Fruit fly (Drosophila melanogaster) whole organism, embryonic: ENCODE results near the gene Cpr65Aw.
A peak's percentile ranks its signal among the peaks of the same experiment; 100 is the strongest.

Experiments
- Bdp1 ChIP-seq: fragments of 200-800 bp; sonication (Bioruptor generic); optimal IDR thresholded peaks from 3 replicates; lab custom pipeline; 2016; ENCODE audit warnings: missing biosample characterization, missing genetic modification characterization
- CG10274 ChIP-seq: fragments of 200-800 bp; sonication (Bioruptor generic); optimal IDR thresholded peaks from 3 replicates; lab custom pipeline; 2017; ENCODE audit warnings: missing biosample characterization, mild to moderate bottlenecking, missing genetic modification characterization
- CG12071 ChIP-seq: fragments of 200-800 bp; sonication (Bioruptor generic); optimal IDR thresholded peaks from 3 replicates; lab custom pipeline; 2018; ENCODE audit warnings: missing biosample characterization, mild to moderate bottlenecking, missing genetic modification characterization
- CG13894 ChIP-seq: fragments of 200-800 bp; sonication (Bioruptor generic); optimal IDR thresholded peaks from 3 replicates; lab custom pipeline; 2018; ENCODE audit warnings: missing biosample characterization, mild to moderate bottlenecking, missing genetic modification characterization, moderate library complexity
- CG15073 ChIP-seq: fragments of 200-800 bp; sonication (Bioruptor generic); optimal IDR thresholded peaks from 2 replicates; lab custom pipeline; 2016; ENCODE audit warnings: missing biosample characterization, missing genetic modification characterization
- CG16813 ChIP-seq: fragments of 200-800 bp; sonication (Bioruptor generic); IDR thresholded peaks from 3 replicates; pipeline ENCODE4 v1.3.6; 2022; ENCODE audit warnings: missing biosample characterization, missing genetic modification characterization; ENCODE audit not compliant: partially characterized antibody
- CG18262 ChIP-seq: fragments of 200-800 bp; optimal IDR thresholded peaks from 3 replicates; lab custom pipeline; 2019; ENCODE audit warnings: missing biosample characterization, mild to moderate bottlenecking, missing genetic modification characterization, moderate library complexity
- CG18476 ChIP-seq: fragments of 200-800 bp; sonication (Bioruptor generic); optimal IDR thresholded peaks from 2 replicates; lab custom pipeline; 2016; ENCODE audit warnings: missing biosample characterization, mild to moderate bottlenecking, missing genetic modification characterization
- CG4328 ChIP-seq: fragments of 200-800 bp; sonication (Bioruptor generic); optimal IDR thresholded peaks from 3 replicates; lab custom pipeline; 2017; ENCODE audit warnings: missing biosample characterization, missing genetic modification reagents, missing genetic modification characterization
- CG4404 ChIP-seq: fragments of 200-800 bp; sonication (Bioruptor generic); IDR thresholded peaks from 2 replicates; pipeline ENCODE4 v1.3.6; 2022; ENCODE audit warnings: missing biosample characterization, missing genetic modification characterization
- CG5245 ChIP-seq: fragments of 200-800 bp; sonication (Bioruptor generic); optimal IDR thresholded peaks from 3 replicates; lab custom pipeline; 2016; ENCODE audit warnings: missing biosample characterization, missing genetic modification characterization
- CG7271 ChIP-seq: fragments of 200-800 bp; sonication (Bioruptor generic); optimal IDR thresholded peaks from 2 replicates; lab custom pipeline; 2018; ENCODE audit warnings: missing biosample characterization, mild to moderate bottlenecking, missing genetic modification characterization, moderate library complexity
- CG7963 ChIP-seq: fragments of 200-800 bp; sonication (Bioruptor generic); IDR thresholded peaks from 3 replicates; pipeline ENCODE4 v1.3.6; 2022; ENCODE audit warnings: missing biosample characterization, missing genetic modification characterization; ENCODE audit not compliant: partially characterized antibody
- CG8944 ChIP-seq: fragments of 200-800 bp; sonication (Bioruptor generic); optimal IDR thresholded peaks from 3 replicates; lab custom pipeline; 2016; ENCODE audit warnings: missing biosample characterization, missing genetic modification characterization
- Dip2 ChIP-seq: fragments of 200-800 bp; sonication (Bioruptor generic); IDR thresholded peaks from 2 replicates; pipeline ENCODE4 v1.3.6; 2022; ENCODE audit warnings: missing biosample characterization, missing genetic modification characterization
- Ets65A ChIP-seq: fragments of 200-800 bp; sonication (Bioruptor generic); peaks from one replicate; lab custom pipeline; 2016; ENCODE audit warnings: missing biosample characterization, missing genetic modification characterization
- Fer2 ChIP-seq: fragments of 200-800 bp; sonication (Bioruptor generic); optimal IDR thresholded peaks from 2 replicates; lab custom pipeline; 2018; ENCODE audit warnings: missing biosample characterization, mild to moderate bottlenecking, missing genetic modification characterization, moderate library complexity
- Fer3 ChIP-seq: fragments of 200-800 bp; sonication (Bioruptor generic); optimal IDR thresholded peaks from 2 replicates; lab custom pipeline; 2018; ENCODE audit warnings: missing biosample characterization, mild to moderate bottlenecking, missing genetic modification characterization, moderate library complexity
- Hr78 ChIP-seq, 2 experiments: fragments of 200-800 bp in 1 of 2; fragments of >200 bp in 1 of 2; sonication (Bioruptor generic) in 1 of 2; optimal IDR thresholded peaks; 2 replicates each; lab custom pipeline; 2017 to 2019; ENCODE audit warnings: missing biosample characterization in 2 of 2, missing genetic modification characterization in 2 of 2, mild to moderate bottlenecking in 1 of 2, moderate library complexity in 1 of 2
- Mrtf ChIP-seq: fragments of 200-800 bp; sonication (Bioruptor generic); IDR thresholded peaks from 3 replicates; pipeline ENCODE4 v1.3.6; 2022; ENCODE audit warnings: missing biosample characterization, missing genetic modification characterization
- NFAT ChIP-seq: fragments of 200-800 bp; sonication (Bioruptor generic); IDR thresholded peaks from 2 replicates; pipeline ENCODE4 v1.3.6; 2022; ENCODE audit warnings: missing biosample characterization, missing genetic modification characterization
- NK7.1 ChIP-seq: fragments of 200-800 bp; sonication (Bioruptor generic); optimal IDR thresholded peaks from 3 replicates; lab custom pipeline; 2016; ENCODE audit warnings: missing biosample characterization, missing genetic modification characterization
- Neu2 ChIP-seq: fragments of 200-800 bp; sonication (Bioruptor generic); optimal IDR thresholded peaks from 3 replicates; lab custom pipeline; 2016; ENCODE audit warnings: missing biosample characterization, missing genetic modification characterization, borderline replicate concordance
- Nf-YC ChIP-seq: fragments of 200-800 bp; optimal IDR thresholded peaks from 3 replicates; lab custom pipeline; 2019; ENCODE audit warnings: missing biosample characterization, mild to moderate bottlenecking, missing genetic modification characterization, moderate library complexity
- Poxn ChIP-seq: fragments of 200-800 bp; sonication (Bioruptor generic); IDR thresholded peaks from 2 replicates; pipeline ENCODE4 v1.3.6; 2022; ENCODE audit warnings: missing biosample characterization, missing genetic modification characterization
- TFAM ChIP-seq: fragments of 200-800 bp; sonication (Bioruptor generic); optimal IDR thresholded peaks from 2 replicates; lab custom pipeline; 2017; ENCODE audit warnings: missing biosample characterization, missing genetic modification characterization, inconsistent platforms
- ap ChIP-seq: fragments of 200-800 bp; sonication (Bioruptor generic); IDR thresholded peaks from 2 replicates; pipeline ENCODE4 v1.3.6; 2022; ENCODE audit warnings: missing biosample characterization, missing genetic modification characterization
- crc ChIP-seq: fragments of 200-800 bp; sonication (Bioruptor generic); optimal IDR thresholded peaks from 2 replicates; lab custom pipeline; 2016; ENCODE audit warnings: missing biosample characterization, missing genetic modification characterization
- crol ChIP-seq: fragments of 200-800 bp; sonication (Bioruptor generic); IDR thresholded peaks from 2 replicates; pipeline ENCODE4 v1.3.6; 2022; ENCODE audit warnings: missing biosample characterization, missing genetic modification characterization
- gce ChIP-seq: fragments of 200-800 bp; sonication (Bioruptor generic); IDR thresholded peaks from 3 replicates; pipeline ENCODE4 v1.3.6; 2022; ENCODE audit warnings: missing biosample characterization, missing genetic modification characterization
- gcm2 ChIP-seq: fragments of 200-800 bp; sonication (Bioruptor generic); optimal IDR thresholded peaks from 2 replicates; lab custom pipeline; 2016; ENCODE audit warnings: missing biosample characterization, missing genetic modification characterization
- grau ChIP-seq: fragments of 200-800 bp; optimal IDR thresholded peaks from 3 replicates; lab custom pipeline; 2019; ENCODE audit warnings: missing biosample characterization, mild to moderate bottlenecking, missing genetic modification characterization, moderate library complexity
- ham ChIP-seq: fragments of 200-800 bp; sonication (Bioruptor generic); IDR thresholded peaks from 2 replicates; pipeline ENCODE4 v1.3.6; 2022; ENCODE audit warnings: missing biosample characterization, missing genetic modification characterization
- hb ChIP-seq: fragments of 200-800 bp; sonication (Bioruptor generic); IDR thresholded peaks from 3 replicates; pipeline ENCODE4 v1.3.6; 2022; ENCODE audit warnings: missing biosample characterization, missing genetic modification characterization; ENCODE audit not compliant: partially characterized antibody
- jing ChIP-seq: fragments of 200-800 bp; sonication (Bioruptor generic); optimal IDR thresholded peaks from 2 replicates; lab custom pipeline; 2018; ENCODE audit warnings: missing biosample characterization, mild to moderate bottlenecking, missing genetic modification characterization
- kah ChIP-seq: fragments of 200-800 bp; sonication (Bioruptor generic); optimal IDR thresholded peaks from 2 replicates; lab custom pipeline; 2018; ENCODE audit warnings: missing biosample characterization, mild to moderate bottlenecking, missing genetic modification characterization
- kni ChIP-seq: fragments of 200-800 bp; sonication (Bioruptor generic); optimal IDR thresholded peaks from 3 replicates; lab custom pipeline; 2017; ENCODE audit warnings: mild to moderate bottlenecking, missing biosample characterization, missing genetic modification reagents, missing genetic modification characterization
- nerfin-1 ChIP-seq: fragments of 200-800 bp; sonication (Bioruptor generic); optimal IDR thresholded peaks from 3 replicates; lab custom pipeline; 2019; ENCODE audit warnings: missing biosample characterization, mild to moderate bottlenecking, missing genetic modification characterization, moderate library complexity
- oc ChIP-seq: fragments of 200-800 bp; sonication (Bioruptor generic); optimal IDR thresholded peaks from 2 replicates; lab custom pipeline; 2018; ENCODE audit warnings: missing biosample characterization, mild to moderate bottlenecking, missing genetic modification characterization, moderate library complexity
- otp ChIP-seq: fragments of 200-800 bp; sonication (Bioruptor generic); IDR thresholded peaks from 3 replicates; pipeline ENCODE4, ENCODE4 v1.3.6; 2022; ENCODE audit warnings: missing biosample characterization, missing genetic modification characterization
- prd ChIP-seq, 3 experiments: fragments of >200 bp in 2 of 3; fragments of 200-800 bp in 1 of 3; sonication (Bioruptor generic) in 1 of 3; optimal IDR thresholded peaks in 2 of 3; IDR thresholded peaks in 1 of 3; 2 replicates in 2 of 3; 3 replicates in 1 of 3; pipeline versions ENCODE4 v1.3.6 to Lab custom; 2017 to 2022; ENCODE audit warnings: missing biosample characterization in 1 of 3, missing genetic modification characterization in 1 of 3
- pros ChIP-seq: fragments of 200-800 bp; sonication (Bioruptor generic); optimal IDR thresholded peaks from 3 replicates; lab custom pipeline; 2019; ENCODE audit warnings: missing biosample characterization, mild to moderate bottlenecking, missing genetic modification characterization, moderate library complexity
- psq ChIP-seq: fragments of 200-800 bp; sonication (Bioruptor generic); optimal IDR thresholded peaks from 2 replicates; lab custom pipeline; 2017; ENCODE audit warnings: missing biosample characterization, missing genetic modification characterization
- pum ChIP-seq: fragments of 200-800 bp; sonication (Bioruptor generic); optimal IDR thresholded peaks from 2 replicates; lab custom pipeline; 2016; ENCODE audit warnings: missing biosample characterization, missing genetic modification characterization
- sd ChIP-seq: fragments of 200-800 bp; sonication (Bioruptor generic); optimal IDR thresholded peaks from 3 replicates; lab custom pipeline; 2018; ENCODE audit warnings: missing biosample characterization, mild to moderate bottlenecking, missing genetic modification characterization, moderate library complexity
- stc ChIP-seq: fragments of 200-800 bp; sonication (Bioruptor generic); IDR thresholded peaks from 2 replicates; pipeline ENCODE4 v1.3.6; 2022; ENCODE audit warnings: missing biosample characterization, missing genetic modification characterization
- tll ChIP-seq, 2 experiments: fragments of 200-800 bp in 1 of 2; fragments of >200 bp in 1 of 2; sonication (Bioruptor generic) in 1 of 2; optimal IDR thresholded peaks; 2 replicates each; lab custom pipeline; 2017 to 2019; ENCODE audit warnings: missing biosample characterization in 2 of 2, missing genetic modification characterization in 2 of 2, mild to moderate bottlenecking in 1 of 2, moderate library complexity in 1 of 2
- tna ChIP-seq: fragments of 200-800 bp; sonication (Bioruptor generic); IDR thresholded peaks from 2 replicates; pipeline ENCODE4 v1.3.6; 2022; ENCODE audit warnings: missing biosample characterization, missing genetic modification characterization; ENCODE audit not compliant: partially characterized antibody
- trem ChIP-seq: fragments of 200-800 bp; optimal IDR thresholded peaks from 3 replicates; lab custom pipeline; 2019; ENCODE audit warnings: missing biosample characterization, mild to moderate bottlenecking, missing genetic modification characterization, moderate library complexity
- wdn ChIP-seq: fragments of 200-800 bp; sonication (Bioruptor generic); IDR thresholded peaks from 2 replicates; pipeline ENCODE4 v1.3.6; 2022; ENCODE audit warnings: missing biosample characterization, missing genetic modification characterization

Cpr65Aw gene

dm6 chr3L:6106717-6107116, 35.5 kb downstream of the Cpr65Aw start (continued):
- TF ChIP-seq prd (optimal IDR thresholded peaks at IDR 0.05; lab: Kevin White, UChicago) (no peak), prd (GFP tag; IDR thresholded peaks at IDR 0.05; lab: Robert Waterston, UW) (no peak), oc (tag; lab: Kevin White, UChicago) (peak; percentile 70), hb (GFP tag; lab: Robert Waterston, UW) (no peak), kah (no peak), Mrtf (GFP tag; lab: Robert Waterston, UW) (no peak), CG13894 (tag; lab: Kevin White, UChicago) (no peak), Nf-YC (tag; lab: Kevin White, UChicago) (peak; percentile 23), tna (GFP tag; lab: Robert Waterston, UW) (no peak), CG16813 (no peak), stc (GFP tag; lab: Robert Waterston, UW) (no peak), NK7.1 (GFP tag; lab: Kevin White, UChicago) (no peak), otp (GFP tag; lab: Robert Waterston, UW) (peak; percentile 34; the same call in 1 of the 3 replicates), sd (tag; lab: Kevin White, UChicago) (no peak), pros (GFP tag; lab: Kevin White, UChicago) (peak; percentile 49), kni (GFP tag; lab: Kevin White, UChicago) (peak; percentile 3), psq (GFP tag; lab: Kevin White, UChicago) (no peak), Dip2 (GFP tag; lab: Robert Waterston, UW) (no peak), TFAM (GFP tag; lab: Kevin White, UChicago) (no peak), crc (GFP tag; lab: Kevin White, UChicago) (no peak), Hr78 (GFP tag; optimal IDR thresholded peaks at IDR 0.05; lab: Kevin White, UChicago) (peak in 1 of 2 experiments; percentile 72), Fer2 (tag; lab: Kevin White, UChicago) (no peak), wdn (GFP tag; lab: Robert Waterston, UW) (no peak), gce (GFP tag; lab: Robert Waterston, UW) (no peak), CG15073 (GFP tag; lab: Kevin White, UChicago) (no peak), CG18262 (tag; lab: Kevin White, UChicago) (no peak), trem (tag; lab: Kevin White, UChicago) (no peak), Neu2 (GFP tag; lab: Kevin White, UChicago) (no peak), CG18476 (GFP tag; lab: Kevin White, UChicago) (no peak), crol (GFP tag; lab: Robert Waterston, UW) (peak; percentile 63), Bdp1 (GFP tag; lab: Kevin White, UChicago) (no peak), CG4404 (no peak), pum (no peak), tll (GFP tag; optimal IDR thresholded peaks at IDR 0.05; lab: Kevin White, UChicago) (peak in 1 of 2 experiments; percentile 56), CG10274 (GFP tag; lab: Kevin White, UChicago) (no peak), CG4328 (no peak), NFAT (GFP tag; lab: Robert Waterston, UW) (no peak)

dm6 chr3L:6105435-6105834, 36.8 kb downstream of the Cpr65Aw start:
- no peak for TF ChIP-seq ap
- peak; percentile 92 for TF ChIP-seq Ets65A

DNA sequence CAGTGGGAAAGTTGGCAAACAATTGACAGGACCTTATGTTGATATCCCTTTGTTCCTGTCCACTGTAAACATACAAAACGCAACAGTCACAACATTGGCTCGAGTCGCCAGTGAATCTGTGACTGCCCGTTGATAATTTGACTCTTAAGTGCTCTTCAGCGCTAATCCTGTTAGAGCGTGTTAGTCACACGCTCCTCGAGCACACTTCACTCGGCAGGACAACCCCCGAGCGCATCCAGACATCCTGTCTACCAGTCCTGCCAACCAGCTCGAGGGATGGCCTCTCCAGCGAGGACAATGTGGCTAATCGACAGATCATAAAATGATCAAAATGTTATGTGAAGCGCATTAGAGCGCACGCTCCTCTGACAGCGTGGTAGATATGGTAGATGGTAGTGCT, 37.7 kb downstream of the Cpr65Aw start:
- TF ChIP-seq oc (tag; lab: Kevin White, UChicago) (peak; percentile 81), CG8944 (GFP tag; lab: Kevin White, UChicago) (no peak), Fer3 (no peak), CG5245 (GFP tag; lab: Kevin White, UChicago) (no peak), gcm2 (no peak), nerfin-1 (peak; percentile 27), Poxn (no peak), ham (no peak), grau (tag; lab: Kevin White, UChicago) (no peak), jing (GFP tag; lab: Kevin White, UChicago) (no peak), CG12071 (GFP tag; lab: Kevin White, UChicago) (no peak), CG7271 (tag; lab: Kevin White, UChicago) (no peak), CG7963 (no peak)
